Fruit fly (Drosophila melanogaster) whole organism, adult: Measurements from ENCODE around the gene sud1.

Source experiments
- CG1620 ChIP-seq: fragments of 200-800 bp; sonication (Bioruptor generic); optimal IDR thresholded peaks from 2 replicates; lab custom pipeline; 2016; ENCODE audit warnings: missing biosample characterization, missing genetic modification characterization
- CG7101 ChIP-seq: fragments of 200-800 bp; sonication (Bioruptor generic); optimal IDR thresholded peaks from 2 replicates; lab custom pipeline; 2018; ENCODE audit warnings: missing biosample characterization, mild to moderate bottlenecking, missing genetic modification characterization, moderate library complexity
- kay ChIP-seq: fragments of 200-800 bp; sonication (Bioruptor generic); peaks from one replicate; lab custom pipeline; 2016; ENCODE audit warnings: missing biosample characterization, missing genetic modification characterization, borderline replicate concordance
- pad ChIP-seq: fragments of 200-800 bp; sonication (Bioruptor generic); optimal IDR thresholded peaks from 3 replicates; lab custom pipeline; 2017; ENCODE audit warnings: missing biosample characterization, missing genetic modification characterization, mild to moderate bottlenecking, moderate library complexity, missing genetic modification reagents
- tj ChIP-seq: fragments of 200-800 bp; sonication (Bioruptor generic); optimal IDR thresholded peaks from 3 replicates; lab custom pipeline; 2017; ENCODE audit warnings: missing biosample characterization, mild to moderate bottlenecking, missing genetic modification characterization, moderate library complexity
- toe ChIP-seq: fragments of 200-800 bp; sonication (Bioruptor generic); optimal IDR thresholded peaks from 2 replicates; lab custom pipeline; 2016; ENCODE audit warnings: missing biosample characterization, missing genetic modification characterization

DNA sequence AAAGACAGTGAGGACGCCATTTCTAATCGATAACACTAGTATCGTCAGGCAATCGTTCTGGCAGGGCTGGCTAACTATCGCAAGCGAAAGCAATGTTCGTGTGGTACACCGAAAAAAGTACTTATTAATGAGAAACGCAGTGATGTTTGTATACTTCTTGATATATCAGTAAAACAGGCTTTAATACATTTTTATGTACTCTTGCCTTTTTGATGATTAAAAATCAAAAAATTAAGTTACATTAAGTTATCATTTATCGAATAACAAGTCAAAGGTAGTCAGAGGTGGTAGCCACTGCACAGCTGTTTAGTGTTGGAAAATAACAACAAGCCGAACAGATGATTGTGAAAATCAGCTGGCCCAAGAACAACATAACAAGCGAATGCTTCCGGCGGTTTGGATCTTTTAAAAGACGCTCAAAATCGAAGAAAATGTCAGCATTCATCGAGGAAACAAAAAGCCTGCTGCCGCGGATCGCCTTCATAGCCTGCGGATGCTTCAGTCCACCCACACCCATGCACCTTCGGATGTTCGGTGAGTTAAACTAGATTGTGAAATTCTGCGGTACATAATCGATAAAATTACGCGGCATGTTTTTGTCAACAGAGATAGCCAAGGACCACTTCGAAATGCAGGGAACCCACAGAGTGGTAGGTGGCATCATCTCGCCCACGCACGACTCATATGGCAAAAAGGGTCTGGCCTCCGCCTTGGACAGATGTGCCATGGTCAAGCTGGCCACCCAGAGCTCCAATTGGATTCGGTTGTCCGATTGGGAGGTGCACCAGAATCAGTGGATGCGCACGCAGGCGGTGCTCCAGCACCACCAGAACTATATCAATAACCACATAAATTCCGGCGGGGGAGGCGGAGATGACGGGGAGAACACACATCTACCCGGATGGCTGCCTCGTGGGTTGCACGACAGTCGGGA lies 27.5 kb upstream of the sud1 start, which contains the start of the genes ssh and Nmnat:
- peak; percentile 53 for TF ChIP-seq CG7101 (tag; lab: Kevin White, UChicago)
- TF ChIP-seq kay: no peak
- TF ChIP-seq toe (GFP tag; lab: Kevin White, UChicago): peak; percentile 69
- peak; percentile 55 for TF ChIP-seq pad
- TF ChIP-seq CG1620 (GFP tag; lab: Kevin White, UChicago): peak; percentile 50
- peak; percentile 13 for TF ChIP-seq tj (GFP tag; lab: Kevin White, UChicago)
